Worm (Caenorhabditis elegans): ENCODE data around the gene tre-2.

- TF ChIP-seq flt-1 (GFP tag; IDR thresholded peaks at IDR 0.05) (no peak), cog-1 (tag; optimal IDR thresholded peaks at IDR 0.05) (no peak), T22C8.4 (GFP tag; IDR thresholded peaks at IDR 0.05) (no peak), ref-1 (GFP tag; conservative IDR thresholded peaks at IDR 0.05) (no peak), med-1 (GFP tag; optimal IDR thresholded peaks at IDR 0.05; ENCODE audit: insufficient read depth) (no peak), klf-2 (GFP tag; conservative IDR thresholded peaks at IDR 0.05) (no peak)
These were observed 41.5 kb downstream of the tre-2 start for ce11 chrIV:6841562-6842282.
